Worm (Caenorhabditis elegans): Measurements from ENCODE around the gene xpf-1.
"Not testable (repeated sequence)": the region's sequence is repeated elsewhere in the genome, so short reads cannot be mapped to it uniquely, and the experiment has no call there.

xpf-1 gene

ce11 chrII:11680220-11680619 lies 15.8 kb upstream of the xpf-1 start:
- no peak for TF ChIP-seq flt-1 (GFP tag; IDR thresholded peaks at IDR 0.05)
- no peak for TF ChIP-seq ztf-29 (GFP tag; IDR thresholded peaks at IDR 0.05)
- no peak for TF ChIP-seq klf-2 (GFP tag; conservative IDR thresholded peaks at IDR 0.05)
- TF ChIP-seq ztf-23 (GFP tag; IDR thresholded peaks at IDR 0.05), result no peak
- TF ChIP-seq tab-1 (GFP tag; IDR thresholded peaks at IDR 0.05), result no peak
- no peak for TF ChIP-seq cog-1 (tag; optimal IDR thresholded peaks at IDR 0.05)
- no peak for TF ChIP-seq med-1 (GFP tag; optimal IDR thresholded peaks at IDR 0.05; ENCODE audit: insufficient read depth)
- no peak for TF ChIP-seq ref-1 (GFP tag; conservative IDR thresholded peaks at IDR 0.05)
- no peak for TF ChIP-seq T22C8.4 (GFP tag; IDR thresholded peaks at IDR 0.05)

- TF ChIP-seq klf-2 (GFP tag; conservative IDR thresholded peaks at IDR 0.05) (no peak), T22C8.4 (GFP tag; IDR thresholded peaks at IDR 0.05) (0 out of 2 replicates have a peak, but pooled peaks have one; percentile 18), ref-1 (GFP tag; conservative IDR thresholded peaks at IDR 0.05) (no peak), ztf-23 (GFP tag; IDR thresholded peaks at IDR 0.05) (no peak), flt-1 (GFP tag; IDR thresholded peaks at IDR 0.05) (no peak), ztf-29 (GFP tag; IDR thresholded peaks at IDR 0.05) (no peak)
These were observed 14.7 kb upstream of the xpf-1 start, which contains the start of the genes sfxn-1.4 and C47D12.4 for ce11 chrII:11681136-11681824. sfxn-1.4 (minus strand) TSS chrII:11681236. C47D12.4 (plus strand) TSS chrII:11681774.

- TF ChIP-seq T22C8.4 (GFP tag; IDR thresholded peaks at IDR 0.05) (no peak), klf-2 (GFP tag; conservative IDR thresholded peaks at IDR 0.05) (no peak), cog-1 (tag; optimal IDR thresholded peaks at IDR 0.05) (no peak), flt-1 (GFP tag; IDR thresholded peaks at IDR 0.05) (no peak), tab-1 (GFP tag; IDR thresholded peaks at IDR 0.05) (no peak), ztf-23 (GFP tag; IDR thresholded peaks at IDR 0.05) (no peak), ref-1 (GFP tag; conservative IDR thresholded peaks at IDR 0.05) (no peak), med-1 (GFP tag; optimal IDR thresholded peaks at IDR 0.05; ENCODE audit: insufficient read depth) (no peak), ztf-29 (GFP tag; IDR thresholded peaks at IDR 0.05) (no peak)
These were observed 10.8 kb upstream of the xpf-1 start, which contains the start of gene C47D12.5 for ce11 chrII:11685177-11685576. C47D12.5 (minus strand) TSS chrII:11685277.

- TF ChIP-seq ref-1 (GFP tag; conservative IDR thresholded peaks at IDR 0.05), result no peak
- no peak for TF ChIP-seq cog-1 (tag; optimal IDR thresholded peaks at IDR 0.05)
- TF ChIP-seq flt-1 (GFP tag; IDR thresholded peaks at IDR 0.05), result no peak
- no peak for TF ChIP-seq klf-2 (GFP tag; conservative IDR thresholded peaks at IDR 0.05)
These were observed 8.0 kb upstream of the xpf-1 start for ce11 chrII:11688011-11688410.

ce11 chrII:11688643-11689042 lies 7.3 kb upstream of the xpf-1 start, which contains the start of gene kel-1:
kel-1 (plus strand) TSS chrII:11688943.
- no peak for TF ChIP-seq flt-1 (GFP tag; IDR thresholded peaks at IDR 0.05)
- TF ChIP-seq cog-1 (tag; optimal IDR thresholded peaks at IDR 0.05), result no peak
- no peak for TF ChIP-seq ref-1 (GFP tag; conservative IDR thresholded peaks at IDR 0.05)
- TF ChIP-seq klf-2 (GFP tag; conservative IDR thresholded peaks at IDR 0.05), result no peak
- TF ChIP-seq tab-1 (GFP tag; IDR thresholded peaks at IDR 0.05), result no peak
- no peak for TF ChIP-seq ztf-29 (GFP tag; IDR thresholded peaks at IDR 0.05)
- TF ChIP-seq med-1 (GFP tag; optimal IDR thresholded peaks at IDR 0.05; ENCODE audit: insufficient read depth), result no peak
- no peak for TF ChIP-seq ztf-23 (GFP tag; IDR thresholded peaks at IDR 0.05)
- no peak for TF ChIP-seq T22C8.4 (GFP tag; IDR thresholded peaks at IDR 0.05)

ce11 chrII:11689941-11690340 lies 6.0 kb upstream of the xpf-1 start:
- TF ChIP-seq flt-1 (GFP tag; IDR thresholded peaks at IDR 0.05) (no peak), ztf-23 (GFP tag; IDR thresholded peaks at IDR 0.05) (no peak), cog-1 (tag; optimal IDR thresholded peaks at IDR 0.05) (no peak), tab-1 (GFP tag; IDR thresholded peaks at IDR 0.05) (no peak), ztf-29 (GFP tag; IDR thresholded peaks at IDR 0.05) (no peak), klf-2 (GFP tag; conservative IDR thresholded peaks at IDR 0.05) (no peak), ref-1 (GFP tag; conservative IDR thresholded peaks at IDR 0.05) (no peak), med-1 (GFP tag; optimal IDR thresholded peaks at IDR 0.05; ENCODE audit: insufficient read depth) (no peak), T22C8.4 (GFP tag; IDR thresholded peaks at IDR 0.05) (no peak)

ce11 chrII:11690868-11691267 lies 5.1 kb upstream of the xpf-1 start:
- TF ChIP-seq cog-1 (tag; optimal IDR thresholded peaks at IDR 0.05) (no peak), flt-1 (GFP tag; IDR thresholded peaks at IDR 0.05) (no peak), tab-1 (GFP tag; IDR thresholded peaks at IDR 0.05) (no peak), med-1 (GFP tag; optimal IDR thresholded peaks at IDR 0.05; ENCODE audit: insufficient read depth) (no peak), T22C8.4 (GFP tag; IDR thresholded peaks at IDR 0.05) (no peak), ref-1 (GFP tag; conservative IDR thresholded peaks at IDR 0.05) (no peak), ztf-23 (GFP tag; IDR thresholded peaks at IDR 0.05) (no peak), klf-2 (GFP tag; conservative IDR thresholded peaks at IDR 0.05) (no peak), ztf-29 (GFP tag; IDR thresholded peaks at IDR 0.05) (no peak)

ce11 chrII:11694432-11694831 lies 1.5 kb upstream of the xpf-1 start:
- TF ChIP-seq ztf-29 (GFP tag; IDR thresholded peaks at IDR 0.05) (no peak), ztf-23 (GFP tag; IDR thresholded peaks at IDR 0.05) (peak; percentile 66; the same call in 1 of the 2 replicates), tab-1 (GFP tag; IDR thresholded peaks at IDR 0.05) (no peak), med-1 (GFP tag; optimal IDR thresholded peaks at IDR 0.05; ENCODE audit: insufficient read depth) (no peak)

ce11 chrII:11695161-11695944 lies 618 bp upstream of the xpf-1 start, which contains the start of gene tars-1:
tars-1 (minus strand) TSS chrII:11695657.
- TF ChIP-seq cog-1 (tag; optimal IDR thresholded peaks at IDR 0.05); tab-1 (GFP tag; IDR thresholded peaks at IDR 0.05); T22C8.4 (GFP tag; IDR thresholded peaks at IDR 0.05): not testable (repeated sequence)
